Worm (Caenorhabditis elegans) whole organism, L2 larva: ENCODE measurements around the gene math-33.
A peak's percentile ranks its signal among the peaks of the same experiment; 100 is the strongest.

ENCODE experiments used
- C34F6.9 ChIP-seq: fragments of 150-350 bp; optimal IDR thresholded peaks from 2 replicates; lab custom pipeline; 2014; ENCODE audit warnings: missing biosample characterization, missing genetic modification characterization
- F13H6.1 ChIP-seq: sonication (generic microtip); optimal IDR thresholded peaks from 2 replicates; lab custom pipeline; 2016; ENCODE audit warnings: missing genetic modification characterization, missing compliant biosample characterization
- R02D3.7 ChIP-seq: fragments of 150-350 bp; optimal IDR thresholded peaks from 2 replicates; lab custom pipeline; 2014; ENCODE audit warnings: missing biosample characterization, missing genetic modification characterization
- Y55F3AM.14 ChIP-seq: fragments of 200-800 bp; sonication (Bioruptor generic); optimal IDR thresholded peaks from 2 replicates; lab custom pipeline; 2018; ENCODE audit warnings: mild to moderate bottlenecking, missing genetic modification characterization, missing compliant biosample characterization
- ZK546.5 ChIP-seq: sonication (generic microtip); optimal IDR thresholded peaks from 2 replicates; lab custom pipeline; 2017; ENCODE audit warnings: missing biosample characterization, missing genetic modification characterization
- alr-1 ChIP-seq: fragments of 150-350 bp; optimal IDR thresholded peaks from 2 replicates; lab custom pipeline; 2014; ENCODE audit warnings: missing biosample characterization, missing genetic modification characterization
- aly-2 ChIP-seq: fragments of 150-350 bp; optimal IDR thresholded peaks from 2 replicates; lab custom pipeline; 2014; ENCODE audit warnings: missing biosample characterization, missing genetic modification characterization
- ama-1 ChIP-seq: fragments of 150-350 bp; optimal IDR thresholded peaks from 2 replicates; lab custom pipeline; 2018; ENCODE audit warnings: inconsistent platforms
- blmp-1 ChIP-seq: sonication (generic microtip); optimal IDR thresholded peaks from 2 replicates; lab custom pipeline; 2017; ENCODE audit warnings: missing genetic modification characterization, mild to moderate bottlenecking, missing compliant biosample characterization, antibody characterized with exemption, moderate library complexity; ENCODE audit not compliant: insufficient read depth
- ceh-16 ChIP-seq: fragments of 150-350 bp; optimal IDR thresholded peaks from 2 replicates; lab custom pipeline; 2014; ENCODE audit warnings: missing biosample characterization, missing genetic modification characterization
- ceh-82 ChIP-seq: fragments of 150-350 bp; optimal IDR thresholded peaks from 2 replicates; lab custom pipeline; 2014; ENCODE audit warnings: missing biosample characterization, missing genetic modification characterization
- crh-2 ChIP-seq: sonication (generic microtip); optimal IDR thresholded peaks from 2 replicates; lab custom pipeline; 2017; ENCODE audit warnings: missing biosample characterization, missing genetic modification characterization
- egl-27 ChIP-seq: sonication (generic microtip); optimal IDR thresholded peaks from 3 replicates; lab custom pipeline; 2017; ENCODE audit warnings: missing biosample characterization, missing genetic modification reagents, missing genetic modification characterization
- elt-1 ChIP-seq: fragments of 150-350 bp; optimal IDR thresholded peaks from 2 replicates; lab custom pipeline; 2014; ENCODE audit warnings: missing biosample characterization, missing genetic modification characterization
- fos-1 ChIP-seq: fragments of 150-350 bp; optimal IDR thresholded peaks from 2 replicates; lab custom pipeline; 2014; ENCODE audit warnings: missing biosample characterization, missing genetic modification characterization
- gmeb-1 ChIP-seq: fragments of 150-350 bp; optimal IDR thresholded peaks from 2 replicates; lab custom pipeline; 2014; ENCODE audit warnings: missing biosample characterization, missing genetic modification characterization
- lin-11 ChIP-seq: fragments of 150-350 bp; sonication (generic microtip); optimal IDR thresholded peaks from 2 replicates; lab custom pipeline; 2014; ENCODE audit warnings: missing biosample characterization, missing genetic modification characterization, inconsistent platforms, mixed read lengths
- lin-13 ChIP-seq: fragments of 150-350 bp; optimal IDR thresholded peaks from 2 replicates; lab custom pipeline; 2014; ENCODE audit warnings: missing biosample characterization, missing genetic modification reagents, missing genetic modification characterization
- lin-39 ChIP-seq: fragments of 150-350 bp; optimal IDR thresholded peaks from 2 replicates; lab custom pipeline; 2014; ENCODE audit warnings: missing biosample characterization, missing genetic modification reagents, missing genetic modification characterization
- lsy-2 ChIP-seq, 2 experiments: fragments of 150-350 bp in 1 of 2; sonication (generic microtip) in 1 of 2; optimal IDR thresholded peaks; 2 replicates each; lab custom pipeline; 2014 to 2017; ENCODE audit warnings: missing biosample characterization in 2 of 2, missing genetic modification characterization in 2 of 2
- mab-5 ChIP-seq: fragments of 150-350 bp; optimal IDR thresholded peaks from 2 replicates; lab custom pipeline; 2014; ENCODE audit warnings: missing biosample characterization, missing genetic modification characterization
- mbf-1 ChIP-seq: sonication (generic microtip); optimal IDR thresholded peaks from 2 replicates; lab custom pipeline; 2017; ENCODE audit warnings: missing biosample characterization, missing genetic modification characterization
- mdl-1 ChIP-seq, 2 experiments: fragments of 150-350 bp in 1 of 2; sonication (generic microtip) in 1 of 2; optimal IDR thresholded peaks; 2 replicates each; lab custom pipeline; 2017; ENCODE audit warnings: missing biosample characterization in 2 of 2, missing genetic modification characterization in 2 of 2
- nhr-10 ChIP-seq: sonication (generic microtip); optimal IDR thresholded peaks from 2 replicates; lab custom pipeline; 2017; ENCODE audit warnings: missing biosample characterization, missing genetic modification characterization
- nhr-11 ChIP-seq: fragments of 150-350 bp; optimal IDR thresholded peaks from 2 replicates; lab custom pipeline; 2014; ENCODE audit warnings: missing biosample characterization, missing genetic modification characterization
- nhr-129 ChIP-seq: fragments of 150-350 bp; optimal IDR thresholded peaks from 2 replicates; lab custom pipeline; 2014; ENCODE audit warnings: missing biosample characterization, missing genetic modification characterization
- nhr-21 ChIP-seq: fragments of 150-350 bp; optimal IDR thresholded peaks from 2 replicates; lab custom pipeline; 2014; ENCODE audit warnings: missing biosample characterization, missing genetic modification characterization
- nhr-23 ChIP-seq: fragments of 150-350 bp; optimal IDR thresholded peaks from 2 replicates; lab custom pipeline; 2014; ENCODE audit warnings: missing biosample characterization, missing genetic modification reagents, missing genetic modification characterization
- nhr-237 ChIP-seq: fragments of 150-350 bp; optimal IDR thresholded peaks from 2 replicates; lab custom pipeline; 2014; ENCODE audit warnings: missing biosample characterization, missing genetic modification characterization
- nhr-25 ChIP-seq: fragments of 150-350 bp; sonication (generic microtip); optimal IDR thresholded peaks from 3 replicates; lab custom pipeline; 2014; ENCODE audit warnings: missing biosample characterization, missing genetic modification characterization
- nhr-6 ChIP-seq: fragments of 150-350 bp; optimal IDR thresholded peaks from 2 replicates; lab custom pipeline; 2014; ENCODE audit warnings: missing biosample characterization, missing genetic modification characterization
- nhr-77 ChIP-seq: fragments of 150-350 bp; optimal IDR thresholded peaks from 2 replicates; lab custom pipeline; 2014; ENCODE audit warnings: missing biosample characterization, missing genetic modification characterization
- peb-1 ChIP-seq: fragments of 150-350 bp; optimal IDR thresholded peaks from 2 replicates; lab custom pipeline; 2014; ENCODE audit warnings: missing biosample characterization, missing genetic modification characterization
- sem-4 ChIP-seq: fragments of 150-350 bp; optimal IDR thresholded peaks from 2 replicates; lab custom pipeline; 2014; ENCODE audit warnings: missing biosample characterization, missing genetic modification reagents, missing genetic modification characterization
- sma-3 ChIP-seq: sonication (generic microtip); optimal IDR thresholded peaks from 2 replicates; lab custom pipeline; 2016; ENCODE audit warnings: missing genetic modification reagents, missing genetic modification characterization, missing compliant biosample characterization
- sma-9 ChIP-seq, 2 experiments: fragments of 150-350 bp in 1 of 2; sonication (generic microtip) in 1 of 2; optimal IDR thresholded peaks; 2 replicates each; lab custom pipeline; 2014 to 2016; ENCODE audit warnings: missing genetic modification characterization in 2 of 2, mild to moderate bottlenecking in 1 of 2, missing biosample characterization in 1 of 2, missing compliant biosample characterization in 1 of 2, missing genetic modification reagents in 1 of 2, moderate library complexity in 1 of 2
- snpc-4 ChIP-seq: fragments of 150-350 bp; optimal IDR thresholded peaks from 2 replicates; lab custom pipeline; 2014; ENCODE audit warnings: missing biosample characterization, missing genetic modification characterization
- unc-39 ChIP-seq: fragments of 150-350 bp; optimal IDR thresholded peaks from 2 replicates; lab custom pipeline; 2014; ENCODE audit warnings: missing biosample characterization, missing genetic modification characterization
- unc-55 ChIP-seq: fragments of 150-350 bp; sonication (generic microtip); optimal IDR thresholded peaks from 3 replicates; lab custom pipeline; 2014; ENCODE audit warnings: missing biosample characterization, missing genetic modification reagents, missing genetic modification characterization
- unc-62 ChIP-seq: fragments of 150-350 bp; optimal IDR thresholded peaks from 2 replicates; lab custom pipeline; 2014; ENCODE audit warnings: missing biosample characterization, missing genetic modification reagents, missing genetic modification characterization
- zag-1 ChIP-seq: fragments of 150-350 bp; optimal IDR thresholded peaks from 2 replicates; lab custom pipeline; 2014; ENCODE audit warnings: missing biosample characterization, missing genetic modification characterization
- ztf-1 ChIP-seq: fragments of 200-800 bp; sonication (Bioruptor generic); conservative IDR thresholded peaks from 2 replicates; pipeline ENCODE4 v1.3.6; 2022; ENCODE audit warnings: missing genetic modification characterization, missing compliant biosample characterization
- ztf-11 ChIP-seq: sonication (generic microtip); optimal IDR thresholded peaks from 2 replicates; lab custom pipeline; 2017; ENCODE audit warnings: missing biosample characterization, missing genetic modification characterization
- ztf-4 ChIP-seq: fragments of 150-350 bp; optimal IDR thresholded peaks from 2 replicates; lab custom pipeline; 2014; ENCODE audit warnings: missing biosample characterization, missing genetic modification characterization

math-33 gene

ce11 chrV:11113041-11113574 lies 599 bp upstream of the math-33 start, which contains the start of gene erfa-3:
Gene erfa-3 (minus strand): TSS chrV:11113091.
- TF ChIP-seq alr-1 (no peak), unc-55 (GFP tag; lab: Kevin White, UChicago) (peak; percentile 73), sma-9 (GFP tag; optimal IDR thresholded peaks at IDR 0.05; lab: Kevin White, UChicago) (peak; percentile 48), sma-9 (tag; optimal IDR thresholded peaks at IDR 0.05; lab: Kevin White, UChicago) (no peak), nhr-21 (tag; lab: Kevin White, UChicago) (peak; percentile 6), ZK546.5 (tag; lab: Kevin White, UChicago) (no peak), unc-39 (tag; lab: Kevin White, UChicago) (no peak), mbf-1 (tag; lab: Kevin White, UChicago) (no peak), ztf-11 (tag; lab: Kevin White, UChicago) (no peak), nhr-6 (tag; lab: Kevin White, UChicago) (no peak), mab-5 (tag; lab: Kevin White, UChicago) (peak; percentile 56), F13H6.1 (peak; percentile 77), crh-2 (peak; percentile 46), C34F6.9 (peak; percentile 65), ztf-1 (GFP tag; lab: Robert Waterston, UW) (no peak), nhr-129 (tag; lab: Kevin White, UChicago) (peak; percentile 71), Y55F3AM.14 (GFP tag; lab: Kevin White, UChicago) (no peak), mdl-1 (tag; optimal IDR thresholded peaks at IDR 0.05; lab: Kevin White, UChicago) (no peak), R02D3.7 (tag; lab: Kevin White, UChicago) (no peak), sma-3 (GFP tag; lab: Kevin White, UChicago) (peak; percentile 69), nhr-25 (peak; percentile 66), lin-11 (tag; lab: Kevin White, UChicago) (peak; percentile 63), sem-4 (peak; percentile 30), lin-13 (GFP tag; lab: Kevin White, UChicago) (peak; percentile 43), gmeb-1 (tag; lab: Kevin White, UChicago) (peak; percentile 71), ceh-82 (no peak), fos-1 (tag; lab: Kevin White, UChicago) (peak; percentile 7), nhr-11 (no peak), lin-39 (tag; lab: Kevin White, UChicago) (no peak), peb-1 (tag; lab: Kevin White, UChicago) (no peak), ceh-16 (tag; lab: Kevin White, UChicago) (no peak), ama-1 (lab: Kevin White, UChicago) (no peak), nhr-10 (tag; lab: Kevin White, UChicago) (no peak), elt-1 (tag; lab: Kevin White, UChicago) (no peak), blmp-1 (tag; lab: Kevin White, UChicago) (no peak), nhr-23 (no peak), lsy-2 (tag; optimal IDR thresholded peaks at IDR 0.05; lab: Kevin White, UChicago) (peak in 1 of 2 experiments; percentile 63), nhr-237 (tag; lab: Kevin White, UChicago) (no peak), zag-1 (tag; lab: Kevin White, UChicago) (no peak), egl-27 (tag; lab: Kevin White, UChicago) (peak; percentile 33), aly-2 (tag; lab: Kevin White, UChicago) (no peak), unc-62 (GFP tag; lab: Kevin White, UChicago) (no peak), ztf-4 (no peak), snpc-4 (tag; lab: Kevin White, UChicago) (no peak), nhr-77 (no peak)
- TF ChIP-seq, all 48 proteins: peak for 17

DNA sequence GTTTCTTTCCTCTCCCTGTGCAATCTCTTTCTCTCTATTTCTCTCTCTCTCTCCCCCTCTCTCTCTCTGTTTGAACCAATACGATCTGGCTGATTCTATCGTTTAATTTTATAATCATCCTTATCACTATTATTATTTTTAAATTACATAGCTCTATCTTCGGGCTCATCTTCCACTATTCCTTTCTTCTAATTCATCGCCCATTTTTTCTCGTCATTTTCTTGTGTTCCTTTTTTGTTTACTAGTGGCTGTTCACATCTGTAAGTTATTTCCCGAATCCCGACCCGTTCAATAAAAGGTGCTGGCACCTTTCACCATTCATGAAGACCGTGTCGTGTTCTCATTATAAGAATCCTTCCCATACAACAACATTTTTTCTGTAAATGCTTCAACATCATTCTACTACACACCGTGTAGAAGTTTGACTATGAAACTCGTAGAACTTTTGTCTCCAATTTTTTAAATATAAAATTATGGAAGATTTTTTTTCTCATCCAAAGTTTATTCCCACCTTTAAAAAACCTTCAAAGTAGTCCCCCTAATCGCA lies 4.5 kb downstream of the math-33 start:
- TF ChIP-seq blmp-1 (tag; lab: Kevin White, UChicago) (no peak), gmeb-1 (tag; lab: Kevin White, UChicago) (no peak), sma-9 (GFP tag; optimal IDR thresholded peaks at IDR 0.05; lab: Kevin White, UChicago) (peak; percentile 12), sma-9 (tag; optimal IDR thresholded peaks at IDR 0.05; lab: Kevin White, UChicago) (no peak), lsy-2 (tag; optimal IDR thresholded peaks at IDR 0.05; lab: Kevin White, UChicago) (peak in 1 of 2 experiments; percentile 48), nhr-23 (no peak), nhr-21 (tag; lab: Kevin White, UChicago) (no peak), ztf-4 (peak; percentile 30), unc-39 (tag; lab: Kevin White, UChicago) (no peak), ztf-1 (GFP tag; lab: Robert Waterston, UW) (no peak), snpc-4 (tag; lab: Kevin White, UChicago) (no peak), mab-5 (tag; lab: Kevin White, UChicago) (no peak), nhr-129 (tag; lab: Kevin White, UChicago) (peak; percentile 6), unc-55 (GFP tag; lab: Kevin White, UChicago) (no peak), ama-1 (lab: Kevin White, UChicago) (peak; percentile 77), sma-3 (GFP tag; lab: Kevin White, UChicago) (peak; percentile 28)
